Worm (Caenorhabditis elegans): ENCODE results near the gene C42C1.9.

C42C1.9 gene

ce11 chrIV:12289149-12289548 is at the start of gene C42C1.9:
Gene C42C1.9, plus strand, starts transcription at chrIV:12289449.
- TF ChIP-seq unc-62 (GFP tag; optimal IDR thresholded peaks at IDR 0.05): no peak

ce11 chrIV:12244706-12245105 is 44.5 kb upstream of the C42C1.9 start, which contains the start of gene sre-15:
Gene sre-15, minus strand, starts transcription at chrIV:12244806.
- TF ChIP-seq unc-62 (GFP tag; optimal IDR thresholded peaks at IDR 0.05): no peak

ce11 chrIV:12252579-12252978 is 36.7 kb upstream of the C42C1.9 start, which contains the start of gene dnj-26:
Gene dnj-26, minus strand, starts transcription at chrIV:12252679.
- no peak for TF ChIP-seq unc-62 (GFP tag; optimal IDR thresholded peaks at IDR 0.05)

ce11 chrIV:12259161-12259870 is 29.9 kb upstream of the C42C1.9 start, which contains the start of gene Y39C12A.9:
Gene Y39C12A.9, minus strand, starts transcription at chrIV:12259211.
- TF ChIP-seq unc-62 (GFP tag; optimal IDR thresholded peaks at IDR 0.05): no peak

- TF ChIP-seq unc-62 (GFP tag; optimal IDR thresholded peaks at IDR 0.05): no peak
Measured at ce11 chrIV:12261353-12261752, 27.9 kb upstream of the C42C1.9 start, which contains the start of gene sre-14. Gene sre-14, minus strand, starts transcription at chrIV:12261453.

ce11 chrIV:12265877-12266276 is 23.4 kb upstream of the C42C1.9 start:
- TF ChIP-seq unc-62 (GFP tag; optimal IDR thresholded peaks at IDR 0.05): no peak

ce11 chrIV:12268272-12269045 is 20.8 kb upstream of the C42C1.9 start, which contains the start of the genes ppm-1.H and rpl-34:
Gene ppm-1.H, minus strand, starts transcription at chrIV:12268322.
Gene rpl-34, plus strand, starts transcription at chrIV:12268995.
- TF ChIP-seq unc-62 (GFP tag; optimal IDR thresholded peaks at IDR 0.05): no peak

ce11 chrIV:12270392-12270791 is 18.9 kb upstream of the C42C1.9 start, which contains the start of gene C42C1.3:
Gene C42C1.3, minus strand, starts transcription at chrIV:12270492.
- no peak for TF ChIP-seq unc-62 (GFP tag; optimal IDR thresholded peaks at IDR 0.05)

- TF ChIP-seq unc-62 (GFP tag; optimal IDR thresholded peaks at IDR 0.05): no peak
Measured at ce11 chrIV:12274365-12274764, 14.9 kb upstream of the C42C1.9 start.

ce11 chrIV:12275892-12276291 is 13.4 kb upstream of the C42C1.9 start, which contains the start of gene vps-8:
Gene vps-8, minus strand, starts transcription at chrIV:12275992.
- TF ChIP-seq unc-62 (GFP tag; optimal IDR thresholded peaks at IDR 0.05): no peak

ce11 chrIV:12278507-12278906 is 10.7 kb upstream of the C42C1.9 start, which contains the start of the genes tag-335 and vkmt-1:
Gene tag-335, minus strand, starts transcription at chrIV:12278594.
Gene vkmt-1, plus strand, starts transcription at chrIV:12278725.
- no peak for TF ChIP-seq unc-62 (GFP tag; optimal IDR thresholded peaks at IDR 0.05)

- TF ChIP-seq unc-62 (GFP tag; optimal IDR thresholded peaks at IDR 0.05): no peak
Measured at ce11 chrIV:12279340-12279739, 9.9 kb upstream of the C42C1.9 start, which contains the start of gene ltah-1.1. Gene ltah-1.1, plus strand, starts transcription at chrIV:12279622.

ce11 chrIV:12282157-12282789 is 7.0 kb upstream of the C42C1.9 start, which contains the start of the genes C42C1.12 and C42C1.19:
Gene C42C1.12, minus strand, starts transcription at chrIV:12282207.
Gene C42C1.19, plus strand, starts transcription at chrIV:12282739.
- no peak for TF ChIP-seq unc-62 (GFP tag; optimal IDR thresholded peaks at IDR 0.05)

- TF ChIP-seq unc-62 (GFP tag; optimal IDR thresholded peaks at IDR 0.05): no peak
Measured at ce11 chrIV:12282873-12283272, 6.4 kb upstream of the C42C1.9 start, which contains the start of gene hpo-12. Gene hpo-12, plus strand, starts transcription at chrIV:12283173.

- no peak for TF ChIP-seq unc-62 (GFP tag; optimal IDR thresholded peaks at IDR 0.05)
Measured at ce11 chrIV:12287628-12288027, 1.6 kb upstream of the C42C1.9 start, which contains the start of gene erl-1. Gene erl-1, plus strand, starts transcription at chrIV:12287928.

All from whole organism, dauer.